Worm (Caenorhabditis elegans) whole organism, late embryonic: ENCODE data around the gene Y32H12A.7.

ENCODE experiments used
- F13H6.1 ChIP-seq: sonication (generic microtip); optimal IDR thresholded peaks from 2 replicates; lab custom pipeline; 2016; ENCODE audit warnings: missing genetic modification characterization, missing compliant biosample characterization
- ahr-1 ChIP-seq: sonication (generic microtip); optimal IDR thresholded peaks from 2 replicates; lab custom pipeline; 2016; ENCODE audit warnings: missing genetic modification characterization, missing compliant biosample characterization
- ceh-19 ChIP-seq: fragments of 200-800 bp; sonication (Bioruptor generic); optimal IDR thresholded peaks from 2 replicates; lab custom pipeline; 2018; ENCODE audit warnings: mild to moderate bottlenecking, missing genetic modification characterization, missing compliant biosample characterization
- ceh-24 ChIP-seq: sonication (generic microtip); optimal IDR thresholded peaks from 2 replicates; lab custom pipeline; 2016; ENCODE audit warnings: mild to moderate bottlenecking, missing genetic modification characterization, missing compliant biosample characterization
- ceh-31 ChIP-seq: sonication (generic microtip); optimal IDR thresholded peaks from 2 replicates; lab custom pipeline; 2016; ENCODE audit warnings: missing genetic modification characterization, missing compliant biosample characterization
- ceh-45 ChIP-seq: fragments of 200-800 bp; sonication (Bioruptor generic); IDR thresholded peaks from 2 replicates; pipeline ENCODE4 v1.3.6; 2022; ENCODE audit warnings: missing genetic modification reagents, missing genetic modification characterization, missing compliant biosample characterization
- ceh-48 ChIP-seq: sonication (generic microtip); optimal IDR thresholded peaks from 2 replicates; lab custom pipeline; 2016; ENCODE audit warnings: missing genetic modification characterization, inconsistent platforms, missing compliant biosample characterization
- che-1 ChIP-seq: sonication (generic microtip); optimal IDR thresholded peaks from 2 replicates; lab custom pipeline; 2016; ENCODE audit warnings: mild to moderate bottlenecking, missing genetic modification characterization, missing compliant biosample characterization
- elt-4 ChIP-seq: sonication (generic microtip); optimal IDR thresholded peaks from 2 replicates; lab custom pipeline; 2016; ENCODE audit warnings: missing genetic modification characterization, missing compliant biosample characterization
- ets-4 ChIP-seq: sonication (generic microtip); optimal IDR thresholded peaks from 2 replicates; lab custom pipeline; 2016; ENCODE audit warnings: missing genetic modification characterization, missing compliant biosample characterization
- eyg-1 ChIP-seq: sonication (generic microtip); optimal IDR thresholded peaks from 2 replicates; lab custom pipeline; 2016; ENCODE audit warnings: missing genotype, missing genetic modification characterization, missing compliant biosample characterization
- fkh-6 ChIP-seq: sonication (generic microtip); optimal IDR thresholded peaks from 2 replicates; lab custom pipeline; 2016; ENCODE audit warnings: missing genetic modification characterization, missing compliant biosample characterization
- gmeb-2 ChIP-seq: sonication (generic microtip); optimal IDR thresholded peaks from 2 replicates; lab custom pipeline; 2016; ENCODE audit warnings: missing genetic modification characterization, inconsistent platforms, missing compliant biosample characterization
- hlh-15 ChIP-seq: sonication (generic microtip); optimal IDR thresholded peaks from 2 replicates; lab custom pipeline; 2016; ENCODE audit warnings: missing genetic modification characterization, missing compliant biosample characterization
- hlh-30 ChIP-seq: sonication (generic microtip); optimal IDR thresholded peaks from 2 replicates; lab custom pipeline; 2017; ENCODE audit warnings: antibody characterized with exemption, missing genetic modification characterization, missing compliant biosample characterization; ENCODE audit not compliant: insufficient read depth
- hlh-8 ChIP-seq: sonication (generic microtip); optimal IDR thresholded peaks from 2 replicates; lab custom pipeline; 2016; ENCODE audit warnings: missing genotype, missing genetic modification characterization, missing compliant biosample characterization
- lin-11 ChIP-seq: fragments of 200-800 bp; sonication (Bioruptor generic); optimal IDR thresholded peaks from 2 replicates; lab custom pipeline; 2018; ENCODE audit warnings: mild to moderate bottlenecking, missing genetic modification characterization, missing compliant biosample characterization
- madf-2 ChIP-seq: sonication (generic microtip); optimal IDR thresholded peaks from 2 replicates; lab custom pipeline; 2017; ENCODE audit warnings: missing genetic modification characterization, missing compliant biosample characterization
- mec-3 ChIP-seq: sonication (generic microtip); optimal IDR thresholded peaks from 2 replicates; lab custom pipeline; 2016; ENCODE audit warnings: borderline replicate concordance, missing genetic modification characterization, missing compliant biosample characterization
- nfya-1 ChIP-seq: sonication (generic microtip); optimal IDR thresholded peaks from 2 replicates; lab custom pipeline; 2017; ENCODE audit warnings: missing genetic modification characterization, mild to moderate bottlenecking, missing compliant biosample characterization, antibody characterized with exemption, moderate library complexity
- nhr-11 ChIP-seq: fragments of 150-350 bp; optimal IDR thresholded peaks from 2 replicates; lab custom pipeline; 2014; ENCODE audit warnings: missing biosample characterization, missing genetic modification characterization
- npax-4 ChIP-seq: sonication (generic microtip); optimal IDR thresholded peaks from 2 replicates; lab custom pipeline; 2016; ENCODE audit warnings: missing genetic modification characterization, missing compliant biosample characterization
- pax-1 ChIP-seq: fragments of 150-350 bp; optimal IDR thresholded peaks from 2 replicates; lab custom pipeline; 2014; ENCODE audit warnings: missing biosample characterization, missing genetic modification characterization
- pha-2 ChIP-seq: sonication (generic microtip); optimal IDR thresholded peaks from 2 replicates; lab custom pipeline; 2017; ENCODE audit warnings: mild to moderate bottlenecking, missing genetic modification characterization, missing compliant biosample characterization
- pha-4 ChIP-seq: fragments of 150-350 bp; optimal IDR thresholded peaks from 2 replicates; lab custom pipeline; 2018; ENCODE audit warnings: missing biosample characterization, missing genetic modification reagents, missing genetic modification characterization
- ref-2 ChIP-seq: sonication (generic microtip); optimal IDR thresholded peaks from 2 replicates; lab custom pipeline; 2016; ENCODE audit warnings: missing genetic modification characterization, missing compliant biosample characterization
- sdc-2 ChIP-seq: sonication (generic microtip); optimal IDR thresholded peaks from 2 replicates; lab custom pipeline; 2016; ENCODE audit warnings: missing genotype, missing genetic modification characterization, missing compliant biosample characterization
- sox-2 ChIP-seq: fragments of 200-800 bp; sonication (Bioruptor generic); IDR thresholded peaks from 2 replicates; pipeline ENCODE4 v1.3.6; 2022; ENCODE audit warnings: missing genetic modification reagents, missing genetic modification characterization, missing compliant biosample characterization
- sox-4 ChIP-seq: sonication (generic microtip); optimal IDR thresholded peaks from 2 replicates; lab custom pipeline; 2017; ENCODE audit warnings: mild to moderate bottlenecking, missing genetic modification characterization, inconsistent platforms, missing compliant biosample characterization
- tbx-2 ChIP-seq: sonication (generic microtip); optimal IDR thresholded peaks from 2 replicates; lab custom pipeline; 2016; ENCODE audit warnings: missing genetic modification characterization, missing compliant biosample characterization
- tbx-7 ChIP-seq: sonication (generic microtip); optimal IDR thresholded peaks from 2 replicates; lab custom pipeline; 2016; ENCODE audit warnings: missing genotype, missing genetic modification characterization, missing compliant biosample characterization
- unc-42 ChIP-seq: sonication (generic microtip); optimal IDR thresholded peaks from 2 replicates; lab custom pipeline; 2016; ENCODE audit warnings: missing genotype, missing genetic modification characterization, missing compliant biosample characterization
- unc-86 ChIP-seq: sonication (generic microtip); optimal IDR thresholded peaks from 2 replicates; lab custom pipeline; 2016; ENCODE audit warnings: missing genetic modification characterization, missing compliant biosample characterization
- zip-5 ChIP-seq: sonication (generic microtip); optimal IDR thresholded peaks from 2 replicates; lab custom pipeline; 2016; ENCODE audit warnings: missing genetic modification characterization, missing compliant biosample characterization

Y32H12A.7 gene

DNA sequence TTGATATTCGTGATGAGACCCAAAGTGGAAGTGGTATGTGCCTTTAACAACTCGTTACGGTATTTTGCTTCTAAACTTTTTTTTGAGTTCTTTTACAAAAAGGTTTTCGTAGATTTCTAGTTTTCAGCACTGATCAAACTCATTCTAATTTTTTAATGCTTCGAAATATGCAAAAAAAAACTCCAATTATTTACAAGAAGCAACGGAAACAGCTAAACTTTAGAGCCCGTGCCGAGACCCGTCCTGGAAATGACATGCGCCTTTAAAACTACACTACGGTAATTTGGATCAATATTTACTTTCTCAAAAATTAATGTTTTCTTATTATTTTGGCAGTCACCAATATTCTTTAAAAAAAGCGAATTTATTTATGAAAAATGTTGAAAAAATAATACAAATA is 4.7 kb downstream of the Y32H12A.7 start:
- TF ChIP-seq pha-2 (tag; lab: Kevin White, UChicago): no peak
- TF ChIP-seq nhr-11: no peak
- TF ChIP-seq ets-4 (tag; lab: Kevin White, UChicago): no peak
- no peak for TF ChIP-seq eyg-1 (tag; lab: Kevin White, UChicago)

DNA sequence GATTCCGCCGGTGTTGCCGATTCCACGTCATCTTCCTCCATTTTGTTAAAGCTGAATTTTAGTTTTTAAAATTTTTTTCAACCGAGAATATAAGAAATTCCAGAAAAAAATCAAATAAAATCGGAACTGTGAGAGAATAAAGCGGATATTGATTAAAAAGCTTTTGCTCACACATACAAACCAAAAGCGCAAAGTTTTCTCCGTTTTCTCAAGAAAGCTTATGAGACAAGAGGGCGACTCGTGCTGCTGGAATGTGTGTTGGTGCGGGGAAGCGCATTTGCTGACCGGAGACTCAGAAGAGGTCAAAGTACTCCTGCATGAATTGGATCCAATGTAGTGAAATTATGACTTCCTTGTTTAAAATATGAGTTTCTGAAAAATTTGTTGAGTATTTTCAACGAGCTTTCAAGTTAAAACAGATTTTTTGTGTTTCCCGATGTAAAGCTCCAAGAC is 5.3 kb downstream of the Y32H12A.7 start, which contains the start of gene paqr-2:
Gene paqr-2 (minus strand): TSS at position 51 of the 453 bp plus-strand sequence.
- TF ChIP-seq nfya-1 (tag; lab: Kevin White, UChicago) (peak; percentile 2), unc-86 (no peak)

DNA sequence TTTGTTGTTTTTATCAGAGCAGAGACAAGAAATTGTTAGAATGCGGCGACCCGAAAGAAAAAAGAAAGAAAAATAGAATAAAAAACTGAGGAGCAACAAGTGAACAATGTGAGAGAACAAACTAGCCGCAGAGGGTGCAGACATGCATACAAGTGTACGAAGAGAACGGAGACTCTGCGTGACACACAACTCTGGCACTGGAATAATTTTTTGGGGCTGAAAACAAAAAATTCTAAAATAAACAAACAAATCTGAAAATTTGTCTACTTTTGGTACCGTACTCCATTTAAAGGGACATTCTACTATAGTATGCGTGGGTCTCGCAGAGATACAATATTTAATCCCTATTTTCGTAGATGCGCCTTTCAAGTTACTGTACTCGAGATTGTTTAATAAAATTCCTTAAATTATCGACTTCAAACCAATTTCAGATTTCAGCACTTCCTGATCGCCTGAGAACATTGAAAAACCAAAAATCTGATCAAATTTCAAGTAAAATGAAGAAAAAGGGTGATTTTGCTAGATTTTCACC is 10.1 kb downstream of the Y32H12A.7 start:
- TF ChIP-seq gmeb-2 (tag; lab: Kevin White, UChicago) (no peak), hlh-30 (tag; lab: Kevin White, UChicago) (no peak), ceh-31 (tag; lab: Kevin White, UChicago) (no peak), pha-4 (tag; lab: Kevin White, UChicago) (no peak), sdc-2 (tag; lab: Kevin White, UChicago) (no peak), ceh-24 (tag; lab: Kevin White, UChicago) (no peak), ref-2 (tag; lab: Kevin White, UChicago) (no peak), npax-4 (tag; lab: Kevin White, UChicago) (no peak), lin-11 (no peak), ets-4 (tag; lab: Kevin White, UChicago) (no peak), madf-2 (no peak), ceh-48 (tag; lab: Kevin White, UChicago) (no peak), fkh-6 (no peak), ceh-45 (no peak), unc-42 (tag; lab: Kevin White, UChicago) (no peak)

DNA sequence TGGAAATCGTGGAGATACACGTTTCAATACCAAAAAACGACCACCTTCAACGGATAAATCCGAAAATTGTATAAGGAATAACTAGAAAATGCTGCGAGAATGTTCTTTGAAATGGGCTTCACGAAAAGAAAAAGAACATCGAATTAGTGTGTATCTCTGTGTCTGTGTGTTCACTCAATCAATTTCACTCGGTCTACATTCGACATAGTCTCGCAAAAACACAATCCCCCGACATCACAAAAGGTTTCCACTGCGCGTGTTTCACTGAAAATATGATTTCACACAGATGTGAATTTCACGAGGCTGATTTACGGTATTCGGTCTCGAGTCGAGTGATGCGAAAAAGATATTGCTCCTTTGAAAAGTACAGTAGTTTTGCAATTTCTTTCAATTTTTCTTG is 11.5 kb downstream of the Y32H12A.7 start:
- TF ChIP-seq mec-3: no peak
- no peak for TF ChIP-seq F13H6.1 (tag; lab: Kevin White, UChicago)
- no peak for TF ChIP-seq tbx-2 (tag; lab: Kevin White, UChicago)

DNA sequence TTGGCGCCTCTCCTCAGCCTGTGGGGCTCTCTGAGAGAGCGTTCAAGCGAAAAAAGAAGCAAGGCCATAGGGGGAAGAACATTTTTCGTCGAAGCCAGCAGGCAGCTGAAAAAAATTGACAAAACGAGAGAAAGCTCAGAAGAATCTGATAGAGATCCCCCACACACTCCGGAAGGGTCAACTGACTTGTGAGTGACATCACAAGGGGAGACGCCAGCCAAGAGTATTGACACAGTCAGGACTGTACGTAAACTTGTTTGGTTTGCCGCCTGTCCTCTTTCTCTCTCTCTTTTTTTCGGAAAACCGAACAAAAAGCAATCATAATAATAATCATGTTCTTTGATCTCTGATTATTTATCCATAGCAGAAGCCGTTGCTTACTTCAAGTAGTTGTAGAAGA is 12.3 kb downstream of the Y32H12A.7 start:
- TF ChIP-seq unc-42 (tag; lab: Kevin White, UChicago): peak; percentile 33
- TF ChIP-seq ceh-31 (tag; lab: Kevin White, UChicago): peak; percentile 20
- no peak for TF ChIP-seq sox-2 (GFP tag; lab: Robert Waterston, UW)

DNA sequence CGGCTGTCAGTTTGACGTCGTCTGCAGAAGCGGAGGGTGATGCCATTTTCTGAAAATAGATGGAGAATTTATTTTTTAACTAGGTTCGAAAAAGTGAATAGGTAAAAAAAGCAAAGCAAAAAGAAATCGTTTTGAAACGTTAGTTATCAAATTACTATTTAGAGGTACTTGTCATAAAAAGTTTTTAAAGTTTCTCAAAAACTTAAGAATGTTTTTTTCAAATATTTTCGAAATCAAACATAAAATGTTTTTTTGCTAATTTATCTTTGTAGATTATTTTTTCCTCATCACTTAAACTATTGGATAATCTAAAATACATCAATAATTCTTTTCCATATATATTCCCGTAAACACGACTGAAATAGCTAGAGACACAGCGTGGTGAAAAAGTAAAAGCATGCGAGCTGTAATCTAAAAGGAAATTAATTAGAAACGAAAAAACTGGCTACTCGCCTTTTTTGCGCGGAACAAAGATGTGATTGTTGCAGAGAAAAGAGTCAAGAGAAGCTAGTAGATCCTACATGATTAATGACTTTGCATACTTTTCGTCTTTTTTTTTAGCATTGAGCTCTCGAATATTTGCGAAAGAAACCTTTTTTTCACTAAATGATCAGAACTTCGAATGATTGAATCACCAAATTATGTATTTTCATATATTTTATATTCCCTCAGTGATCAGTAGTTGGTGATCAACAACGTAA is 13.8 kb downstream of the Y32H12A.7 start, which contains the start of gene szy-2:
Gene szy-2 (minus strand): TSS at position 51 of the 701 bp plus-strand sequence.
- TF ChIP-seq eyg-1 (tag; lab: Kevin White, UChicago): no peak
- no peak for TF ChIP-seq elt-4 (tag; lab: Kevin White, UChicago)
- no peak for TF ChIP-seq gmeb-2 (tag; lab: Kevin White, UChicago)
- no peak for TF ChIP-seq F13H6.1 (tag; lab: Kevin White, UChicago)
- TF ChIP-seq ceh-31 (tag; lab: Kevin White, UChicago): no peak
- no peak for TF ChIP-seq sox-4 (tag; lab: Kevin White, UChicago)
- TF ChIP-seq ahr-1 (tag; lab: Kevin White, UChicago): no peak
- TF ChIP-seq hlh-30 (tag; lab: Kevin White, UChicago): no peak
- TF ChIP-seq ets-4 (tag; lab: Kevin White, UChicago): no peak
- TF ChIP-seq ceh-19 (GFP tag; lab: Kevin White, UChicago): no peak
- TF ChIP-seq zip-5: no peak
- no peak for TF ChIP-seq pax-1 (tag; lab: Kevin White, UChicago)
- TF ChIP-seq hlh-8 (tag; lab: Kevin White, UChicago): no peak
- TF ChIP-seq hlh-15: no peak
- TF ChIP-seq che-1: no peak
- TF ChIP-seq tbx-7 (tag; lab: Kevin White, UChicago): no peak
